Worm (Caenorhabditis elegans) whole organism, early embryonic: ENCODE measurements around the gene lex-1.

Source experiments
- B0310.2 ChIP-seq: sonication (generic microtip); optimal IDR thresholded peaks from 2 replicates; lab custom pipeline; 2016; ENCODE audit warnings: mild to moderate bottlenecking, missing genetic modification characterization, missing compliant biosample characterization
- F13C5.2 ChIP-seq: sonication (generic microtip); optimal IDR thresholded peaks from 2 replicates; lab custom pipeline; 2017; ENCODE audit warnings: mild to moderate bottlenecking, missing genetic modification characterization, inconsistent platforms, missing compliant biosample characterization
- aly-1 ChIP-seq: sonication (generic microtip); optimal IDR thresholded peaks from 2 replicates; lab custom pipeline; 2016; ENCODE audit warnings: missing genetic modification characterization, missing compliant biosample characterization
- ama-1 ChIP-seq: fragments of 150-350 bp; optimal IDR thresholded peaks from 2 replicates; lab custom pipeline; 2014
- ceh-13 ChIP-seq: fragments of 200-800 bp; sonication (Bioruptor generic); optimal IDR thresholded peaks from 2 replicates; lab custom pipeline; 2018; ENCODE audit warnings: mild to moderate bottlenecking, missing genetic modification characterization, missing compliant biosample characterization
- ceh-36 ChIP-seq: sonication (generic microtip); optimal IDR thresholded peaks from 2 replicates; lab custom pipeline; 2016; ENCODE audit warnings: missing genetic modification characterization, inconsistent platforms, missing compliant biosample characterization
- ets-7 ChIP-seq: sonication (generic microtip); optimal IDR thresholded peaks from 2 replicates; lab custom pipeline; 2016; ENCODE audit warnings: missing genotype, missing genetic modification characterization, missing compliant biosample characterization
- flt-1 ChIP-seq: fragments of 200-800 bp; sonication (Bioruptor generic); IDR thresholded peaks from 2 replicates; pipeline ENCODE4 v1.3.6; 2022; ENCODE audit warnings: missing genetic modification characterization, missing compliant biosample characterization
- hmbx-1 ChIP-seq: sonication (generic microtip); optimal IDR thresholded peaks from 2 replicates; lab custom pipeline; 2016; ENCODE audit warnings: mild to moderate bottlenecking, missing genetic modification characterization, missing compliant biosample characterization
- hmg-4 ChIP-seq: fragments of 200-800 bp; sonication (Bioruptor generic); optimal IDR thresholded peaks from 2 replicates; lab custom pipeline; 2018; ENCODE audit warnings: mild to moderate bottlenecking, missing genetic modification characterization, missing compliant biosample characterization
- hnd-1 ChIP-seq: sonication (generic microtip); optimal IDR thresholded peaks from 2 replicates; lab custom pipeline; 2016; ENCODE audit warnings: missing genetic modification characterization, missing compliant biosample characterization
- pes-1 ChIP-seq: fragments of 200-800 bp; sonication (Bioruptor generic); IDR thresholded peaks from 2 replicates; pipeline ENCODE4 v1.3.6; 2022; ENCODE audit warnings: missing genetic modification reagents, missing genetic modification characterization, missing compliant biosample characterization
- scrt-1 ChIP-seq: fragments of 200-800 bp; sonication (Bioruptor generic); IDR thresholded peaks from 2 replicates; pipeline ENCODE4 v1.3.6; 2022; ENCODE audit warnings: missing genetic modification characterization, missing compliant biosample characterization
- sea-1 ChIP-seq: fragments of 200-800 bp; sonication (Bioruptor generic); conservative IDR thresholded peaks from 2 replicates; pipeline ENCODE4 v1.3.6; 2022; ENCODE audit warnings: missing genetic modification characterization, missing compliant biosample characterization
- tbx-11 ChIP-seq: fragments of 200-800 bp; sonication (Bioruptor generic); IDR thresholded peaks from 2 replicates; pipeline ENCODE4 v1.3.6; 2022; ENCODE audit warnings: missing genetic modification characterization, missing compliant biosample characterization
- tbx-37 ChIP-seq: fragments of 200-800 bp; sonication (Bioruptor generic); conservative IDR thresholded peaks from 2 replicates; pipeline ENCODE4 v1.3.6; 2022; ENCODE audit warnings: missing genetic modification reagents, missing genetic modification characterization, missing compliant biosample characterization
- tra-4 ChIP-seq: sonication (generic microtip); optimal IDR thresholded peaks from 2 replicates; lab custom pipeline; 2017; ENCODE audit warnings: missing genetic modification characterization, missing compliant biosample characterization

lex-1 gene

DNA sequence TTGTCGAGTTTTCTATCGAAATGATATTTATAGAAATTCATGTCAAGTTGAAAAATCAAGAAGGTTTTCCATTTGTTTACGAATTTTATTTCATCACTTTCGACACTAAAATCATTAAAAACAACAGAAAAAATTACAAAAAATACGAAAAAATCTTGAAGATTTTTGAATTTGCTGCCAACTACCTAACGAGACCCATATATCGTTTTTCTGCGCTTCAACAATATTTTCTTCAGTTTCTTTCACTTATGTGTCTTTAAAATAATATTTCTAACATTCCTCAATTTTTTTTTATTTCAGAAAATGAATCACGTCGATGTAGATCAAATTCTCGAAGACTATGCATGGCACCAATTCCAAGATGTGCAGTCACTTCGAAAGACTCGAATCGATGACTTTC lies 49.9 kb downstream of the lex-1 start, which contains the start of gene lin-24:
Gene lin-24 (plus strand): TSS at position 301 of the 400 bp plus-strand sequence.
- TF ChIP-seq tra-4 (tag; lab: Kevin White, UChicago): no peak
- TF ChIP-seq pes-1: no peak
- TF ChIP-seq F13C5.2: no peak
- TF ChIP-seq scrt-1: no peak
- no peak for TF ChIP-seq tbx-11
- no peak for TF ChIP-seq hmbx-1 (tag; lab: Kevin White, UChicago)
- no peak for TF ChIP-seq ceh-13 (GFP tag; lab: Kevin White, UChicago)
- TF ChIP-seq ets-7: no peak
- TF ChIP-seq hmg-4: no peak
- TF ChIP-seq aly-1: no peak
- no peak for TF ChIP-seq tbx-37
- TF ChIP-seq ama-1 (lab: Kevin White, UChicago): no peak
- TF ChIP-seq hnd-1: no peak
- TF ChIP-seq sea-1 (GFP tag; lab: Robert Waterston, UW): no peak
- no peak for TF ChIP-seq ceh-36
- TF ChIP-seq flt-1 (GFP tag; lab: Robert Waterston, UW): no peak
- TF ChIP-seq B0310.2: no peak

DNA sequence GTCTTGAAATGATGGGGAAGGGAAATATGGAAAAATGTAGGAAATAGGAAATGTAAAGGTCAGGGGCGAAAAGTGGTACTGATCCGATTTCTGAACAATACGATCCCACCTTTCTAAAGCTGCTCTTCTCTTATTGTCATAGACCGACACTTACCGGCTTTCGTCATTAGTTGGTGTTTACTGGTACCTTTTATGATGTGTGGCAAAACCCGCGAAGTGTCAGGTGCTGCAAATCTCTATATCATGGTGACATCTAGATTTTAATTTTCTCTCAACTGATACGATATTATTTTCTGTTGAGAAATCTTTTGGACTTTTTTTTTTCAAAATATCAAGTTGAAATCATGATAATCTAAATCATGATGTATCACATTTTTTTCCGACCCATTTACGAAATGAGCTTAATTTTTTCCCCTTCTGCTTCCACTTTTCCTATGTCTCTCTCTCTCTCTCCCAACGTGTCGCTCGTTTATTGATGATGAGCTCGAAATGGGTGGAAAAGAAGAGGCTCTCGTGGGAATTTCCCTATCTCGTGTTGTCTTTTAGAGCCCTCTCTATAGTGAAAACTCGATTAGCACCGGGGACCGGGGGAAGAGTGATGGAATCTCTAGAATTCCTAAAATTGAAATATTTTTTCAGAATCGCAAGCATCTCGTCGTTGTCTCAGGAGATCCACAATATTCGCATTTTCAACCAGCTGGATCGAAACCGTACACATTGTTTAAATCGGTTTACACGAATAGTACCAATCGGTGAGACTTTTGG lies 52.2 kb downstream of the lex-1 start:
- TF ChIP-seq tbx-37 (no peak), tbx-11 (no peak), hmg-4 (no peak), hnd-1 (no peak), pes-1 (no peak), ama-1 (lab: Kevin White, UChicago) (no peak), F13C5.2 (no peak), flt-1 (GFP tag; lab: Robert Waterston, UW) (no peak), ets-7 (no peak), aly-1 (no peak), tra-4 (tag; lab: Kevin White, UChicago) (no peak)

DNA sequence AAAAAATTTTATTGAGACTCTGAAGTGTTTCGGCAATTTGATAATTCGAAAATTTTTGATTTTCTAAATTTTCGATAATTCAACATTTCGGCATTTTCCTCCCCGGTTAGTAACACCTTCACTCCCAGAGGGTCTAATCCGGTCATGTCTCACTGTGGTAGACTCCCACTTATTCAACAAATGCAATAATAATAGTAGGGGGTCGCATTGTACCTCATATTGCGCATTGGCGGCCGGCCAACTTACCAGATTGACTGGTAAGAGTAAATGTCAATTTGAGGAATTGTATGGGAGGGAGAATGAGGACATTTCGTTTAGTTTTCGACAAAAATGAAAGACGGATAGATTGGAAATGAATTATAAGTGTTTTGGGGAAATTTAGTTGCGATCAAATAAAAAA lies 54.5 kb downstream of the lex-1 start:
- no peak for TF ChIP-seq pes-1
- TF ChIP-seq ceh-36: no peak
- no peak for TF ChIP-seq ets-7
- TF ChIP-seq tbx-11: no peak
- TF ChIP-seq hmg-4: no peak
- no peak for TF ChIP-seq aly-1
- no peak for TF ChIP-seq flt-1 (GFP tag; lab: Robert Waterston, UW)
- TF ChIP-seq hmbx-1 (tag; lab: Kevin White, UChicago): no peak
- TF ChIP-seq hnd-1: no peak
- no peak for TF ChIP-seq B0310.2
